Worm (Caenorhabditis elegans): ENCODE measurements around the gene R160.6.
"Not testable (repeated sequence)": the region's sequence is repeated elsewhere in the genome, so short reads cannot be mapped to it uniquely, and the experiment has no call there.

Gene R160.6

DNA sequence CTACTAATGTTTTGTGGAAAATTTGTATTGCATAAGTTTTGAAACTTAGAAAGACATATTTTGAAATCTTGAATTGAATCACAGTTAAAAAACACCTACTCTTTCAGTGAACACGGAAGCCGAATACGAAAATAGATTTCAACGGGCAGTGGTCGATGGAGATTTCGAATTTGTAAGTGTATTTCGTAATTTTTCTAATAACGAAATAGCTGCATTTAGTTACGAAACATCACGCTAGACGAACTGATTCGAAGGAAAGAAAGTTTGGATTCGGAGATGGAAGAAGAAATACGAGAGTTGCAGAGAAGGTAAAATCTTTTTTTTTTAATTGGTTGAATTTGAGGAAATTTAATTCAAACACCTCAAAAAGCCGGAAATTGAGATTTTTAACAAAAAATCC is 30.3 kb downstream of the R160.6 start:
- no peak for TF ChIP-seq set-16 (GFP tag; IDR thresholded peaks at IDR 0.05)
- no peak for TF ChIP-seq pqm-1 (tag; optimal IDR thresholded peaks at IDR 0.05)
- no peak for TF ChIP-seq ZK337.2 (GFP tag; IDR thresholded peaks at IDR 0.05)

DNA sequence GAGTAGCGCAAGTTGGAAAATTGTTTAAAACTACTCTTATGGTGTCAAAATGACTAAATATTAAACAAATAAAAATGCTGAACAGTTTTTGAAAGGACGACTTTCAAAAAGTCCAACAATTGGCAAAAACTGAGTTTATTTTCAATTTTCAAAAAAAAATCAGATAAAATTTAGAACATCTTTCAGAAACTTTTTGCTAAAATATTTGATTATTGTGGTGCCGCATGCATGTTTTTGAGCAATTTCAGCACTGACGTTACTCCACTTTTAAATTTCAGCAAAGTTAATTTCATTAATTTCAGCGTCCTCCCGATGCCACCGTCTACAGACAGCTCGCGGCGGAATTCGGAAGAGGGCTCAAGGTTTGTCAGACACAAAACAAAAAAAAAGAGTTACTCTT is 33.7 kb downstream of the R160.6 start, which contains the start of gene cst-1:
Gene cst-1 (plus strand): TSS at position 301 of the 400 bp plus-strand sequence.
- TF ChIP-seq zip-11 (GFP tag; IDR thresholded peaks at IDR 0.05); ceh-82 (tag; optimal IDR thresholded peaks at IDR 0.05); Y48G9A.11 (GFP tag; IDR thresholded peaks at IDR 0.05): not testable (repeated sequence)

DNA sequence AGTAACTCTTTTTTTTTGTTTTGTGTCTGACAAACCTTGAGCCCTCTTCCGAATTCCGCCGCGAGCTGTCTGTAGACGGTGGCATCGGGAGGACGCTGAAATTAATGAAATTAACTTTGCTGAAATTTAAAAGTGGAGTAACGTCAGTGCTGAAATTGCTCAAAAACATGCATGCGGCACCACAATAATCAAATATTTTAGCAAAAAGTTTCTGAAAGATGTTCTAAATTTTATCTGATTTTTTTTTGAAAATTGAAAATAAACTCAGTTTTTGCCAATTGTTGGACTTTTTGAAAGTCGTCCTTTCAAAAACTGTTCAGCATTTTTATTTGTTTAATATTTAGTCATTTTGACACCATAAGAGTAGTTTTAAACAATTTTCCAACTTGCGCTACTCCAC is 37.1 kb downstream of the R160.6 start, which contains the start of gene cst-2:
Gene cst-2 (minus strand): TSS at position 101 of the 400 bp plus-strand sequence.
- TF ChIP-seq zip-2 (tag; optimal IDR thresholded peaks at IDR 0.05); hif-1 (tag; optimal IDR thresholded peaks at IDR 0.05); D1046.2 (GFP tag; IDR thresholded peaks at IDR 0.05): not testable (repeated sequence)

DNA sequence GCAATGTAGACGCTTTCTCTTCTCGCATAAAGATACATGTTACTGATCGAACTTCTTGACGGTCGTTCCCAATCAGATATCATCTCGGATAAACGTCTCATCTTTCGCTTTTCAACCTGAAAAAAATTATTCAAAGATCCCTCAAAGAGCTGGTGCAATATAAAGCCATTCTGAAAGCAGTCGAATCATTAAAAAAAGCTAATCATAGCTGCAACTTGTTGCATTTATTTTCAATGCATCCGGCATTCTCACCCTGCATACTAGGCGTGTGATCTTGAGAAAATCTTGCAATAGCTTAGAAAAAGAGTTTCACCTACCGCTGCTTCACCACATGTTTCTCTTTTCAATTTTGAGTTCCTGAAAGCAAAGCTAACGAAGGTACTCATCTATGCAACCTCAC is 40.7 kb downstream of the R160.6 start, which contains the start of gene C24A8.6:
Gene C24A8.6 (minus strand): TSS at position 101 of the 400 bp plus-strand sequence.
- TF ChIP-seq F37D6.2 (tag; optimal IDR thresholded peaks at IDR 0.05); ceh-20 (GFP tag; IDR thresholded peaks at IDR 0.05); Y75B8A.6 (GFP tag; IDR thresholded peaks at IDR 0.05): not testable (repeated sequence)

DNA sequence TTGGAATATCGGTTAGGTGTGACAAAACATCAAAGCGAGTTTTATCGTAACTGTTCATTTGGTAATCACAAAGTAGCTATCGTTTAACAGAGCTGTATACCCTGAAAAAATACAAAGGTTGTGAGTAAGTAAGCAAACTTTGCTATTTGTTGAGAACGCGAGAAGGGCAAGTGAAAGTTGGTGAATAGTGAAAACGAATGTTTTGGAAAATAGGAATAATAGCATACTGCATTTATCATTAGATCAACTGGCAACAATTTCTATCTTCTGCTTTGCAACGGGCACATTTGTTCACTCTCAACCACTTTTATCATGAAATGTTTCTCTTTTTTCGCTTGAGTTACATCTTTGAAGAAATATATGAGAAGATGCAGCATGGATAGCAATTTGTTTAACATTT is 44.2 kb downstream of the R160.6 start, which contains the start of gene C24A8.5:
Gene C24A8.5 (minus strand): TSS at position 101 of the 400 bp plus-strand sequence.
- TF ChIP-seq fos-1 (tag; optimal IDR thresholded peaks at IDR 0.05) (no peak), mdt-29 (GFP tag; IDR thresholded peaks at IDR 0.05) (no peak), arid-1 (GFP tag; conservative IDR thresholded peaks at IDR 0.05) (no peak), hif-1 (tag; optimal IDR thresholded peaks at IDR 0.05) (no peak), dmd-9 (GFP tag; IDR thresholded peaks at IDR 0.05) (no peak), saeg-2 (GFP tag; IDR thresholded peaks at IDR 0.05) (no peak), lsy-2 (tag; optimal IDR thresholded peaks at IDR 0.05) (no peak), ceh-62 (tag; optimal IDR thresholded peaks at IDR 0.05) (no peak), lir-3 (tag; optimal IDR thresholded peaks at IDR 0.05) (no peak), egl-27 (tag; optimal IDR thresholded peaks at IDR 0.05) (no peak), ceh-20 (GFP tag; IDR thresholded peaks at IDR 0.05) (no peak), lim-7 (GFP tag; IDR thresholded peaks at IDR 0.05) (no peak), mes-2 (tag; optimal IDR thresholded peaks at IDR 0.05; ENCODE audit: poor library complexity, severe bottlenecking) (no peak), sdz-12 (GFP tag; optimal IDR thresholded peaks at IDR 0.05) (no peak), zip-11 (GFP tag; IDR thresholded peaks at IDR 0.05) (no peak), php-3 (GFP tag; IDR thresholded peaks at IDR 0.05) (no peak), lin-13 (GFP tag; optimal IDR thresholded peaks at IDR 0.05) (no peak), unc-62 (GFP tag; optimal IDR thresholded peaks at IDR 0.05 in 1 of 2) (no peak), unc-62 (tag; optimal IDR thresholded peaks at IDR 0.05) (no peak), F37D6.2 (tag; optimal IDR thresholded peaks at IDR 0.05) (no peak)

DNA sequence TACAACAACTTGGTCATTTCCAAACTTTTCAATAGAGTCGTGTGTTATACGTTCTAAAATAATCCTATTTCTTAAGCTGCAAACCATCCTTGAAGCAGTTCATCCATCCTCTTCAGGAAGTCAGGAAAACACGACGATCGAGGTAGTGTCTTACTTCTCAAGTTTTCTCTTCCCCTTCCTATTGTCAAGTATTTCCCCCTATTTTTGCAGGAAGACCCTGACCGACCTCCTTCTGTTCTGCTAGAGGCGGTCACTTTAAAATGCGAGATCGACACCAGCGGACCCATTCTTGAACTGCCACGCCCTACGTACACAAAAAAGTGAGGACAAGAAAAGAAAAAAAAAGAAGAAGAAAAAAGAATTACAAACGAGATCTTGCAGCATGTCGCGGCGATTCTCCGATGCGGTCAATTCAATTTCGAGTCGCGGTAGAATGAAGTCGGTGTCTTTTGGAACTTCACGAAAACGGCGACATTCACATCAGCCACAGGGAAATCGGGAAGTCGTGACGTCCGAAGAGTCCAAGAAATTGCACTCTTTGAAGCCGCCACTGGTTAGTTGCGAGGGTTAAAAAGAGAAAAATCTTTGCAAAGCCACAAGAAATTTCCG is 50.1 kb downstream of the R160.6 start:
- peak in 1 of 2 experiments; percentile 78 for TF ChIP-seq unc-62 (GFP tag; optimal IDR thresholded peaks at IDR 0.05 in 1 of 2)
- no peak for TF ChIP-seq unc-62 (tag; optimal IDR thresholded peaks at IDR 0.05)
- TF ChIP-seq madf-5 (GFP tag; IDR thresholded peaks at IDR 0.05) = no peak
- TF ChIP-seq ztf-11 (tag; optimal IDR thresholded peaks at IDR 0.05) = no peak
- TF ChIP-seq aha-1 (tag) = peak; percentile 17
- peak; percentile 51 for TF ChIP-seq fkh-10 (GFP tag; optimal IDR thresholded peaks at IDR 0.05)

Data from whole organism, L4 larva.